Worm (Caenorhabditis elegans): ENCODE measurements around the gene inx-10.

DNA sequence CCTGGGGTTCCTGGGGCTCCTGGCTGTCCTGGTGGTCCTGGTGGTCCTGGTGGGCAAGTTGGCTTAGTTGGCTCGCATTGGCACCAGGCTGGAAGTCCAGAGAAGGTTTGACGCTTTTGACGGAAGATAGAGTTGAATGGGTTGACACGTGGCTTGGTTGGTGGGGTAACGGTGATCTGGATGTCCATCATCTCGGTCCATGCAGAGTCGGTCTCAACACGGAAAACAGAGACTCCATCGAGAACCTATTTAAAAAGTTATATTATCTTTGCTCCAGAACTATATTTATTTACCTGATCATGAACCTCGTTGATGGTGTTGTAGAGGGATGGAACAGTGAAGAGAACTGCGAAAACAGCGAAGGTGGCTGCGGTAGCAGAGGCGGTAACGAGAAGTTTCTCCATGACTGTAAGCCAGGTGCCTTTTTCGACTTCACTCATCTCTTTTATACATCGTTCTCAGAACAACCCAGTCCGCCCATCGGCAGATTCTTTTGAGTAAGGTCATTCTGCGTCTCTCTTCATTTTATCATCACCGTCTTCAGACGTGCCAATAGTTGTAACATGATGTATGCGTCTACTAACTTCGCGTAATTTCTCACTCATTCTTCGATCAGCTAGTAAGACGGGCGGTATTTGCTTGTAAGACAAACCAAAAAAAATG lies 46.9 kb downstream of the inx-10 start, which contains the start of gene col-144:
- TF ChIP-seq lin-13 (GFP tag; optimal IDR thresholded peaks at IDR 0.05) (no peak), mdl-1 (tag; optimal IDR thresholded peaks at IDR 0.05) (no peak), nhr-12 (tag; optimal IDR thresholded peaks at IDR 0.05) (no peak), nhr-28 (tag; optimal IDR thresholded peaks at IDR 0.05) (no peak)
